Fruit fly (Drosophila melanogaster) Kc167 (cell line): ENCODE results near the gene pum.

Source experiments
- Sin3A ChIP-seq: fragments of >200 bp; optimal IDR thresholded peaks from 2 replicates; lab custom pipeline; 2018; ENCODE audit warnings: missing external identifiers
- ttk ChIP-seq: sonication (Bioruptor generic); optimal IDR thresholded peaks from 2 replicates; lab custom pipeline; 2017; ENCODE audit warnings: missing external identifiers

dm6 chr3R:9135141-9135540 lies 102.3 kb downstream of the pum start:
- TF ChIP-seq Sin3A (lab: Kevin White, UChicago) = no peak
- no peak for TF ChIP-seq ttk (lab: Kevin White, UChicago)
